Fruit fly (Drosophila melanogaster) whole organism, embryonic: ENCODE data around the gene CG15550.
A peak's percentile ranks its signal among the peaks of the same experiment; 100 is the strongest.

Experiments used
- Asciz ChIP-seq: fragments of 200-800 bp; sonication (Bioruptor generic); optimal IDR thresholded peaks from 2 replicates; lab custom pipeline; 2017; ENCODE audit warnings: missing biosample characterization, mild to moderate bottlenecking, missing genetic modification characterization, missing genetic modification reagents
- CG10321 ChIP-seq: fragments of 200-800 bp; sonication (Bioruptor generic); IDR thresholded peaks from 2 replicates; pipeline ENCODE4 v1.3.6; 2022; ENCODE audit warnings: missing biosample characterization, missing genetic modification characterization
- CG10979 ChIP-seq: fragments of 200-800 bp; sonication (Bioruptor generic); optimal IDR thresholded peaks from 2 replicates; lab custom pipeline; 2018; ENCODE audit warnings: missing biosample characterization, mild to moderate bottlenecking, missing genetic modification characterization, moderate library complexity
- CG14860 ChIP-seq: fragments of 200-800 bp; sonication (Bioruptor generic); IDR thresholded peaks from 3 replicates; pipeline ENCODE4 v1.3.6; 2022; ENCODE audit warnings: missing biosample characterization, missing genetic modification characterization; ENCODE audit not compliant: partially characterized antibody
- CG1832 ChIP-seq: fragments of 200-800 bp; sonication (Bioruptor generic); optimal IDR thresholded peaks from 2 replicates; lab custom pipeline; 2017; ENCODE audit warnings: missing biosample characterization, mild to moderate bottlenecking, missing genetic modification characterization, inconsistent platforms
- CG2712 ChIP-seq: fragments of 200-800 bp; optimal IDR thresholded peaks from 3 replicates; lab custom pipeline; 2019; ENCODE audit warnings: missing biosample characterization, mild to moderate bottlenecking, missing genetic modification characterization, moderate library complexity
- CG32532 ChIP-seq: fragments of 200-800 bp; sonication (Bioruptor generic); IDR thresholded peaks from 2 replicates; pipeline ENCODE4 v1.3.6; 2022; ENCODE audit warnings: missing biosample characterization, missing genetic modification characterization
- CG6254 ChIP-seq: fragments of 200-800 bp; sonication (Bioruptor generic); optimal IDR thresholded peaks from 3 replicates; lab custom pipeline; 2017; ENCODE audit warnings: mild to moderate bottlenecking, missing biosample characterization, missing genetic modification reagents, missing genetic modification characterization
- CG7372 ChIP-seq: fragments of 200-800 bp; sonication (Bioruptor generic); IDR thresholded peaks from 2 replicates; pipeline ENCODE4 v1.3.6; 2022; ENCODE audit warnings: missing biosample characterization, missing genetic modification characterization
- CG7963 ChIP-seq: fragments of 200-800 bp; sonication (Bioruptor generic); IDR thresholded peaks from 3 replicates; pipeline ENCODE4 v1.3.6; 2022; ENCODE audit warnings: missing biosample characterization, missing genetic modification characterization; ENCODE audit not compliant: partially characterized antibody
- CG8765 ChIP-seq: fragments of 200-800 bp; sonication (Bioruptor generic); IDR thresholded peaks from 2 replicates; pipeline ENCODE4 v1.3.6; 2022; ENCODE audit warnings: missing biosample characterization, missing genetic modification characterization
- CG9817 ChIP-seq: fragments of 200-800 bp; sonication (Bioruptor generic); optimal IDR thresholded peaks from 2 replicates; lab custom pipeline; 2018; ENCODE audit warnings: missing biosample characterization, mild to moderate bottlenecking, missing genetic modification characterization, moderate library complexity
- CG9932 ChIP-seq: fragments of 200-800 bp; sonication (Bioruptor generic); IDR thresholded peaks from 2 replicates; pipeline ENCODE4 v1.3.6; 2022; ENCODE audit warnings: missing biosample characterization, missing genetic modification characterization
- Dbx ChIP-seq: fragments of 200-800 bp; sonication (Bioruptor generic); IDR thresholded peaks from 3 replicates; pipeline ENCODE4 v1.3.6; 2022; ENCODE audit warnings: missing biosample characterization, missing genetic modification characterization
- Ets65A ChIP-seq: fragments of 200-800 bp; sonication (Bioruptor generic); peaks from one replicate; lab custom pipeline; 2016; ENCODE audit warnings: missing biosample characterization, missing genetic modification characterization
- Hr51 ChIP-seq, 2 experiments: fragments of 200-800 bp; sonication (Bioruptor generic); optimal IDR thresholded peaks; 2 replicates in 1 of 2; 3 replicates in 1 of 2; lab custom pipeline; 2016 to 2018; ENCODE audit warnings: missing biosample characterization in 2 of 2, missing genetic modification characterization in 2 of 2, mild to moderate bottlenecking in 1 of 2, moderate library complexity in 1 of 2
- Med ChIP-seq: fragments of 200-800 bp; sonication (Bioruptor generic); peaks from one replicate; lab custom pipeline; 2016; ENCODE audit warnings: missing biosample characterization, missing genetic modification characterization, mild to moderate bottlenecking, inconsistent platforms, moderate library complexity
- Meics ChIP-seq: fragments of 200-800 bp; sonication (Bioruptor generic); optimal IDR thresholded peaks from 2 replicates; lab custom pipeline; 2017; ENCODE audit warnings: missing biosample characterization, mild to moderate bottlenecking, missing genetic modification characterization
- Mes4 ChIP-seq: fragments of 200-800 bp; sonication (Bioruptor generic); optimal IDR thresholded peaks from 2 replicates; lab custom pipeline; 2016; ENCODE audit warnings: missing biosample characterization, missing genetic modification characterization
- Oaz ChIP-seq: fragments of 200-800 bp; sonication (Bioruptor generic); IDR thresholded peaks from 2 replicates; pipeline ENCODE4 v1.3.6; 2022; ENCODE audit warnings: missing biosample characterization, missing genetic modification characterization
- Ptx1 ChIP-seq: fragments of 200-800 bp; sonication (Bioruptor generic); IDR thresholded peaks from 2 replicates; pipeline ENCODE4 v1.3.6; 2022; ENCODE audit warnings: missing biosample characterization, missing genetic modification characterization
- Rfx ChIP-seq: fragments of 200-800 bp; sonication (Bioruptor generic); IDR thresholded peaks from 2 replicates; pipeline ENCODE4 v1.3.6; 2022; ENCODE audit warnings: missing biosample characterization, missing genetic modification characterization
- bigmax ChIP-seq: fragments of 200-800 bp; sonication (Bioruptor generic); optimal IDR thresholded peaks from 2 replicates; lab custom pipeline; 2018; ENCODE audit warnings: missing biosample characterization, mild to moderate bottlenecking, missing genetic modification characterization
- bowl ChIP-seq: fragments of 200-800 bp; sonication (Bioruptor generic); IDR thresholded peaks from 2 replicates; pipeline ENCODE4 v1.3.6; 2022; ENCODE audit warnings: missing biosample characterization, missing genetic modification characterization
- crc ChIP-seq: fragments of 200-800 bp; sonication (Bioruptor generic); optimal IDR thresholded peaks from 2 replicates; lab custom pipeline; 2016; ENCODE audit warnings: missing biosample characterization, missing genetic modification characterization
- croc ChIP-seq: fragments of 200-800 bp; sonication (Bioruptor generic); conservative IDR thresholded peaks from 3 replicates; pipeline ENCODE4 v1.3.6; 2022; ENCODE audit warnings: missing biosample characterization, missing genetic modification characterization
- dmrt99B ChIP-seq: fragments of 200-800 bp; sonication (Bioruptor generic); optimal IDR thresholded peaks from 2 replicates; lab custom pipeline; 2018; ENCODE audit warnings: missing biosample characterization, mild to moderate bottlenecking, missing genetic modification characterization, moderate library complexity
- hbn ChIP-seq: fragments of 200-800 bp; sonication (Bioruptor generic); IDR thresholded peaks from 2 replicates; pipeline ENCODE4 v1.3.6; 2022; ENCODE audit warnings: missing biosample characterization, missing genetic modification characterization; ENCODE audit not compliant: partially characterized antibody
- her ChIP-seq: fragments of 200-800 bp; sonication (Bioruptor generic); optimal IDR thresholded peaks from 2 replicates; lab custom pipeline; 2016; ENCODE audit warnings: missing biosample characterization, missing genetic modification characterization
- mirr ChIP-seq: fragments of 200-800 bp; sonication (Bioruptor generic); optimal IDR thresholded peaks from 3 replicates; lab custom pipeline; 2018; ENCODE audit warnings: missing biosample characterization, mild to moderate bottlenecking, missing genetic modification characterization
- nerfin-1 ChIP-seq: fragments of 200-800 bp; sonication (Bioruptor generic); optimal IDR thresholded peaks from 3 replicates; lab custom pipeline; 2019; ENCODE audit warnings: missing biosample characterization, mild to moderate bottlenecking, missing genetic modification characterization, moderate library complexity
- nerfin-2 ChIP-seq: fragments of 200-800 bp; sonication (Bioruptor generic); IDR thresholded peaks from 2 replicates; pipeline ENCODE4 v1.3.6; 2022; ENCODE audit warnings: missing biosample characterization, missing genetic modification characterization; ENCODE audit not compliant: partially characterized antibody
- org-1 ChIP-seq: fragments of 200-800 bp; sonication (Bioruptor generic); optimal IDR thresholded peaks from 2 replicates; lab custom pipeline; 2017; ENCODE audit warnings: missing biosample characterization, missing genetic modification characterization
- phol ChIP-seq: fragments of 200-800 bp; sonication (Bioruptor generic); optimal IDR thresholded peaks from 3 replicates; lab custom pipeline; 2018; ENCODE audit warnings: missing biosample characterization, mild to moderate bottlenecking, missing genetic modification characterization, moderate library complexity
- pita ChIP-seq: fragments of 200-800 bp; sonication (Bioruptor generic); optimal IDR thresholded peaks from 2 replicates; lab custom pipeline; 2017; ENCODE audit warnings: missing biosample characterization, mild to moderate bottlenecking, missing genetic modification characterization
- sens ChIP-seq: fragments of 200-800 bp; sonication (Bioruptor generic); peaks from one replicate; lab custom pipeline; 2016; ENCODE audit warnings: missing biosample characterization, missing genetic modification characterization
- sima ChIP-seq: fragments of 200-800 bp; sonication (Bioruptor generic); optimal IDR thresholded peaks from 2 replicates; lab custom pipeline; 2016; ENCODE audit warnings: missing biosample characterization, missing genetic modification characterization
- sisA ChIP-seq: fragments of 200-800 bp; sonication (Bioruptor generic); IDR thresholded peaks from 2 replicates; pipeline ENCODE4 v1.3.6; 2022; ENCODE audit warnings: missing biosample characterization, missing genetic modification characterization
- slou ChIP-seq: fragments of 200-800 bp; sonication (Bioruptor generic); optimal IDR thresholded peaks from 3 replicates; lab custom pipeline; 2016; ENCODE audit warnings: missing biosample characterization, missing genetic modification characterization
- so ChIP-seq: fragments of 200-800 bp; sonication (Bioruptor generic); IDR thresholded peaks from 3 replicates; pipeline ENCODE4 v1.3.6; 2022; ENCODE audit warnings: missing biosample characterization, missing genetic modification characterization
- trem ChIP-seq: fragments of 200-800 bp; optimal IDR thresholded peaks from 3 replicates; lab custom pipeline; 2019; ENCODE audit warnings: missing biosample characterization, mild to moderate bottlenecking, missing genetic modification characterization, moderate library complexity
- ttk ChIP-seq: fragments of 200-800 bp; sonication (Bioruptor generic); IDR thresholded peaks from 2 replicates; pipeline ENCODE4 v2.1.2; 2022; ENCODE audit warnings: missing biosample characterization, missing genetic modification characterization
- usp ChIP-seq: fragments of >200 bp; optimal IDR thresholded peaks from 2 replicates; lab custom pipeline; 2017; ENCODE audit warnings: missing biosample characterization, missing genetic modification characterization
- vnd ChIP-seq: fragments of 200-800 bp; sonication (Bioruptor generic); IDR thresholded peaks from 3 replicates; pipeline ENCODE4 v1.3.6; 2022; ENCODE audit warnings: missing biosample characterization, missing genetic modification characterization; ENCODE audit not compliant: partially characterized antibody
- vvl ChIP-seq: fragments of 200-800 bp; sonication (Bioruptor generic); IDR thresholded peaks from 2 replicates; pipeline ENCODE4 v1.3.6; 2022; ENCODE audit warnings: missing biosample characterization, missing genetic modification characterization
- zen ChIP-seq: fragments of 200-800 bp; sonication (Bioruptor generic); optimal IDR thresholded peaks from 3 replicates; lab custom pipeline; 2018; ENCODE audit warnings: missing biosample characterization, mild to moderate bottlenecking, missing genetic modification characterization, moderate library complexity

Gene CG15550

dm6 chr3R:30909840-30910239, 27.1 kb downstream of the CG15550 start (continued):
- TF ChIP-seq ttk (GFP tag; lab: Robert Waterston, UW) (no peak), vvl (GFP tag; lab: Robert Waterston, UW) (no peak), CG7963 (no peak), nerfin-2 (no peak), sisA (GFP tag; lab: Robert Waterston, UW) (peak; percentile 9; the same call in 1 of the 2 replicates), Mes4 (GFP tag; lab: Kevin White, UChicago) (no peak), CG14860 (GFP tag; lab: Robert Waterston, UW) (no peak), CG9817 (tag; lab: Kevin White, UChicago) (no peak), sima (GFP tag; lab: Kevin White, UChicago) (no peak), CG2712 (tag; lab: Kevin White, UChicago) (no peak), her (GFP tag; lab: Kevin White, UChicago) (no peak), zen (peak; percentile 32), dmrt99B (tag; lab: Kevin White, UChicago) (peak; percentile 3), Med (GFP tag; lab: Kevin White, UChicago) (peak; percentile 62), bigmax (GFP tag; lab: Kevin White, UChicago) (no peak), CG9932 (GFP tag; lab: Robert Waterston, UW) (no peak), CG1832 (GFP tag; lab: Kevin White, UChicago) (no peak), CG6254 (GFP tag; lab: Kevin White, UChicago) (no peak), CG8765 (peak; percentile 27; the same call in 1 of the 2 replicates), Asciz (GFP tag; lab: Kevin White, UChicago) (no peak), CG32532 (GFP tag; lab: Robert Waterston, UW) (no peak), croc (GFP tag; lab: Robert Waterston, UW) (no peak), bowl (GFP tag; lab: Robert Waterston, UW) (no peak), vnd (GFP tag; lab: Robert Waterston, UW) (no peak), so (GFP tag; lab: Robert Waterston, UW) (no peak), org-1 (GFP tag; lab: Kevin White, UChicago) (no peak), phol (tag; lab: Kevin White, UChicago) (peak; percentile 20), crc (GFP tag; lab: Kevin White, UChicago) (no peak), Meics (GFP tag; lab: Kevin White, UChicago) (peak; percentile 3), trem (tag; lab: Kevin White, UChicago) (peak; percentile 9), sens (GFP tag; lab: Kevin White, UChicago) (peak; percentile 72), Ets65A (GFP tag; lab: Kevin White, UChicago) (peak; percentile 18), pita (GFP tag; lab: Kevin White, UChicago) (no peak), Oaz (no peak), Hr51 (GFP tag; optimal IDR thresholded peaks at IDR 0.05; lab: Kevin White, UChicago) (no peak), CG10979 (tag; lab: Kevin White, UChicago) (peak; percentile 29), CG7372 (no peak), hbn (GFP tag; lab: Robert Waterston, UW) (no peak), mirr (no peak), Ptx1 (GFP tag; lab: Robert Waterston, UW) (peak; percentile 51), slou (GFP tag; lab: Kevin White, UChicago) (no peak), nerfin-1 (tag; lab: Kevin White, UChicago) (no peak), CG10321 (no peak), Rfx (GFP tag; lab: Robert Waterston, UW) (no peak), Dbx (GFP tag; lab: Robert Waterston, UW) (no peak), usp (GFP tag; lab: Kevin White, UChicago) (no peak)
